Worm (Caenorhabditis elegans) whole organism, late embryonic: ENCODE measurements around the gene flp-21.

ENCODE experiments used
- F13H6.1 ChIP-seq: sonication (generic microtip); optimal IDR thresholded peaks from 2 replicates; lab custom pipeline; 2016; ENCODE audit warnings: missing genetic modification characterization, missing compliant biosample characterization
- ceh-19 ChIP-seq: fragments of 200-800 bp; sonication (Bioruptor generic); optimal IDR thresholded peaks from 2 replicates; lab custom pipeline; 2018; ENCODE audit warnings: mild to moderate bottlenecking, missing genetic modification characterization, missing compliant biosample characterization
- ceh-22 ChIP-seq: sonication (generic microtip); optimal IDR thresholded peaks from 2 replicates; lab custom pipeline; 2017; ENCODE audit warnings: missing biosample characterization, missing genetic modification characterization
- ceh-9 ChIP-seq: sonication (generic microtip); optimal IDR thresholded peaks from 2 replicates; lab custom pipeline; 2016; ENCODE audit warnings: mild to moderate bottlenecking, missing genetic modification characterization, inconsistent platforms, missing compliant biosample characterization
- eyg-1 ChIP-seq: sonication (generic microtip); optimal IDR thresholded peaks from 2 replicates; lab custom pipeline; 2016; ENCODE audit warnings: missing genotype, missing genetic modification characterization, missing compliant biosample characterization
- hlh-8 ChIP-seq: sonication (generic microtip); optimal IDR thresholded peaks from 2 replicates; lab custom pipeline; 2016; ENCODE audit warnings: missing genotype, missing genetic modification characterization, missing compliant biosample characterization
- pha-2 ChIP-seq: sonication (generic microtip); optimal IDR thresholded peaks from 2 replicates; lab custom pipeline; 2017; ENCODE audit warnings: mild to moderate bottlenecking, missing genetic modification characterization, missing compliant biosample characterization
- pha-4 ChIP-seq: fragments of 150-350 bp; optimal IDR thresholded peaks from 2 replicates; lab custom pipeline; 2018; ENCODE audit warnings: missing biosample characterization, missing genetic modification reagents, missing genetic modification characterization
- pros-1 ChIP-seq: fragments of 150-350 bp; optimal IDR thresholded peaks from 2 replicates; lab custom pipeline; 2014; ENCODE audit warnings: missing biosample characterization, missing genetic modification reagents, missing genetic modification characterization
- ref-2 ChIP-seq: sonication (generic microtip); optimal IDR thresholded peaks from 2 replicates; lab custom pipeline; 2016; ENCODE audit warnings: missing genetic modification characterization, missing compliant biosample characterization
- rnt-1 ChIP-seq: sonication (generic microtip); optimal IDR thresholded peaks from 2 replicates; lab custom pipeline; 2016; ENCODE audit warnings: missing genetic modification characterization, missing compliant biosample characterization
- ztf-16 ChIP-seq: sonication (generic microtip); optimal IDR thresholded peaks from 2 replicates; lab custom pipeline; 2017; ENCODE audit warnings: missing genetic modification characterization, missing compliant biosample characterization

flp-21 gene

DNA sequence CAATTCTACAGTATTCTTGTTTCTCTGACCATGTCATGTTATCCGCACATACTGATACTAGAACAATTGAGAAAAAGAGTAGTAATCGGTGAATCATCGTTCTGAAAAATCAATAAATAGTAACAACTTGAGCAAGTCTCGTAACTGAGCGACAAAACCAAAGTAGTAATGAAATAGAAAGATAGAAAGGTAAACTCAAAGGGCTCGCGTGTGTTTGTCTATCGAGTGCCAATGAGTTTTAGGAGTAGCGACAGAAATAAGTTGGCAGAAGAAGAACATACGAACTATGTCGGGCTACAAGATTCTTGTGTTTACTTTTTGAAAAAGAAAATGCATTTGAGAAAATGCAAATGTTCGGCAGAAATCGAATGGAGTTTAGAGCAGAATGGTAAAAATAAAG is 46.3 kb downstream of the flp-21 start, which contains the start of gene C37C3.12:
Gene C37C3.12 (minus strand): TSS at position 101 of the 400 bp plus-strand sequence.
- TF ChIP-seq F13H6.1: no peak
- TF ChIP-seq pha-4 (tag; lab: Kevin White, UChicago): no peak
- TF ChIP-seq eyg-1: no peak
- no peak for TF ChIP-seq pha-2
- TF ChIP-seq ceh-22 (tag; lab: Kevin White, UChicago): no peak
- no peak for TF ChIP-seq rnt-1

DNA sequence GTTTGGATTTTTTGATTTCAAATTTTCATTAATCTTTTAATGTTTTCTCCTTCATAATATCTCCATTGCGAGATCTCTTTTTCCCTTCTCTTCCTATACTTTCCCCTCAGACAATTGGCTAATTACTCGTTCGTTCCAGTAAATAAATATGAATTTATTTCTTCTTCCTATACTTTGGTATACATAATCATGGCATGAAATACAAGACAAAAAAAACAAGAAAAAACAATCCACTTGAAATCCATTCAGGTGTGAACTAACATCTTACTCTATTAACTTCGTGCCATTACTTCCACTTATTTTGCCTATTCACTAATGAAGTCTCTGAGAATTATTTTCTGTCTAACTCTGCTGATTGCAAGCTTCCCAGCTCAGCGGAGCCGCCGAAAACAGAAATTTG is 49.1 kb downstream of the flp-21 start, which contains the start of gene grd-8:
Gene grd-8 (plus strand): TSS at position 301 of the 400 bp plus-strand sequence.
- no peak for TF ChIP-seq pros-1 (tag; lab: Kevin White, UChicago)
- TF ChIP-seq hlh-8 (tag; lab: Kevin White, UChicago): no peak
- TF ChIP-seq ceh-9 (tag; lab: Kevin White, UChicago): no peak
- no peak for TF ChIP-seq ref-2 (tag; lab: Kevin White, UChicago)
- TF ChIP-seq ztf-16 (tag; lab: Kevin White, UChicago): no peak
- TF ChIP-seq ceh-19 (GFP tag; lab: Kevin White, UChicago): no peak
